Worm (Caenorhabditis elegans): Measurements from ENCODE around the gene gpcp-1.

DNA sequence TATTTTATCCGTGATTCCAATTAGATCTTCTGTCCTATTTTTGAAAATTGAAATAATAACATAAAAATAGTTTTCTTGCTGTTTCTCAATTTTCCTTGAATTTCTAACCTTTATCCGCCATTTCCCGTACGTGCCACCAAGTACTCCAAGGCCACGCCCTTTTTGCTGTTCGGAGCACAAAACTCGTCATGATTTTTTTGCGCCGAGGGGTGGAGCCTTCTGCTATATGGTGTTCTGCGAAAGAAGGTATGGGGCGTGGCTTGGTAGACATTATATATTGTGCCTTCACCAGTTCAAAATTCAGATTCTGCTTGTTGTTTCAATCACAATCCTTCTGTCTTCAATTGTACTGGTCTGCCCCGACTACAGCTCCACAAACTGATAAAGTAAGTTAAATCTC, 34.8 kb upstream of the gpcp-1 start, which contains the start of gene C15C7.4:
- no peak for TF ChIP-seq tbx-2 (tag; optimal IDR thresholded peaks at IDR 0.05)
- no peak for TF ChIP-seq mef-2 (tag; optimal IDR thresholded peaks at IDR 0.05)
- TF ChIP-seq aly-2 (tag; optimal IDR thresholded peaks at IDR 0.05): no peak
- no peak for TF ChIP-seq nhr-77 (tag; optimal IDR thresholded peaks at IDR 0.05)
- no peak for TF ChIP-seq nhr-12 (tag; optimal IDR thresholded peaks at IDR 0.05)
- no peak for TF ChIP-seq skn-1 (tag; optimal IDR thresholded peaks at IDR 0.05)

All from whole organism, L1 larva.